Worm (Caenorhabditis elegans) whole organism, L4 larva: Measurements from ENCODE around the gene W01D2.1.

Experiments used
- T20F7.1 ChIP-seq: fragments of 200-800 bp; sonication (Bioruptor generic); optimal IDR thresholded peaks from 2 replicates; lab custom pipeline; 2018; ENCODE audit warnings: mild to moderate bottlenecking, missing genetic modification characterization, missing compliant biosample characterization
- T26A8.4 ChIP-seq: fragments of 200-800 bp; sonication (Bioruptor generic); IDR thresholded peaks from 2 replicates; pipeline ENCODE4 v1.3.6; 2022; ENCODE audit warnings: missing genetic modification characterization, missing compliant biosample characterization
- Y5F2A.4 ChIP-seq: fragments of 200-800 bp; sonication (Bioruptor generic); optimal IDR thresholded peaks from 2 replicates; lab custom pipeline; 2018; ENCODE audit warnings: mild to moderate bottlenecking, missing genetic modification characterization, missing compliant biosample characterization
- aly-2 ChIP-seq: sonication (generic microtip); optimal IDR thresholded peaks from 2 replicates; lab custom pipeline; 2018; ENCODE audit warnings: missing biosample characterization, missing genetic modification characterization
- egl-27 ChIP-seq: sonication (generic microtip); optimal IDR thresholded peaks from 3 replicates; lab custom pipeline; 2017; ENCODE audit warnings: missing biosample characterization, missing genetic modification reagents, missing genetic modification characterization
- lin-38 ChIP-seq: fragments of 200-800 bp; sonication (Bioruptor generic); IDR thresholded peaks from 2 replicates; pipeline ENCODE4 v1.3.6; 2022; ENCODE audit warnings: missing genetic modification reagents, missing genetic modification characterization, missing compliant biosample characterization
- mep-1 ChIP-seq: fragments of 150-350 bp; sonication (generic microtip); optimal IDR thresholded peaks from 3 replicates; lab custom pipeline; 2014; ENCODE audit warnings: missing biosample characterization, missing genetic modification characterization
- mxl-2 ChIP-seq: fragments of 200-800 bp; sonication (Bioruptor generic); conservative IDR thresholded peaks from 2 replicates; pipeline ENCODE4 v1.3.6; 2022; ENCODE audit warnings: missing genetic modification reagents, missing genetic modification characterization, missing compliant biosample characterization
- nhr-11 ChIP-seq: fragments of 150-350 bp; optimal IDR thresholded peaks from 2 replicates; lab custom pipeline; 2014; ENCODE audit warnings: missing biosample characterization, missing genetic modification characterization
- pqm-1 ChIP-seq: sonication (generic microtip); optimal IDR thresholded peaks from 2 replicates; lab custom pipeline; 2017; ENCODE audit warnings: missing biosample characterization, missing genetic modification characterization
- unc-39 ChIP-seq: sonication (generic microtip); optimal IDR thresholded peaks from 2 replicates; lab custom pipeline; 2017; ENCODE audit warnings: missing biosample characterization, missing genetic modification characterization
- zip-2 ChIP-seq: fragments of 150-350 bp; optimal IDR thresholded peaks from 2 replicates; lab custom pipeline; 2014; ENCODE audit warnings: missing biosample characterization, missing genetic modification characterization
- ztf-11 ChIP-seq: fragments of 150-350 bp; optimal IDR thresholded peaks from 2 replicates; lab custom pipeline; 2014; ENCODE audit warnings: missing biosample characterization, missing genetic modification characterization

DNA sequence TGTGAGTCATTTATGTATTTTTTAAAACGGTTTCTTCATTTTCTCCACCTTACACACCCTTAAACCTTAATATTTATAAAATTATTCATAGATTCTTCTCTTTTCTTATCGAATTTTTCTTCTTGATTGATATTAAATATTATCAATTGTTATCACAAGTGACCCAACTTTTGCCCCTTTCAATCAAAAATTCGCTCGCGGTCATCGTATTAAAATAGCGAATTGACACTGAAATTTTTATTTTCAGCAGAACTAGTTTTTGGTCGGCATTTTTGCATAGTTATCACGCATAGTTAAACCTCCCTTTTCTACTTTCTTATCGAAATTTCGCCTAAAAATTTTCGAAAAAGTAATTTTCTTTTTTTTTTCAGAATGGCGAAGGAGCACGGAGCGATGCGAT, 2.7 kb upstream of the W01D2.1 start:
- TF ChIP-seq lin-38 (GFP tag; lab: Robert Waterston, UW): no peak
- TF ChIP-seq pqm-1: peak; percentile 76
- TF ChIP-seq unc-39: no peak
- TF ChIP-seq egl-27 (tag; lab: Kevin White, UChicago): no peak
- TF ChIP-seq zip-2: no peak
- TF ChIP-seq nhr-11: no peak
- no peak for TF ChIP-seq mxl-2
- no peak for TF ChIP-seq aly-2 (tag; lab: Kevin White, UChicago)
- no peak for TF ChIP-seq T20F7.1 (GFP tag; lab: Kevin White, UChicago)
- TF ChIP-seq Y5F2A.4: no peak
- no peak for TF ChIP-seq T26A8.4 (GFP tag; lab: Robert Waterston, UW)
- no peak for TF ChIP-seq mep-1 (tag; lab: Kevin White, UChicago)
- no peak for TF ChIP-seq ztf-11 (tag; lab: Kevin White, UChicago)
